Worm (Caenorhabditis elegans) whole organism, L3 larva: Measurements from ENCODE around the gene clec-170.
A peak's percentile ranks its signal among the peaks of the same experiment; 100 is the strongest.

Experiments used
- elt-2 ChIP-seq: sonication (generic microtip); optimal IDR thresholded peaks from 2 replicates; lab custom pipeline; 2016; ENCODE audit warnings: missing genetic modification reagents, mild to moderate bottlenecking, missing genetic modification characterization, missing compliant biosample characterization
- fkh-10 ChIP-seq: sonication (generic microtip); optimal IDR thresholded peaks from 2 replicates; lab custom pipeline; 2017; ENCODE audit warnings: missing biosample characterization, missing genetic modification reagents, missing genetic modification characterization
- ztf-11 ChIP-seq: fragments of 150-350 bp; optimal IDR thresholded peaks from 2 replicates; lab custom pipeline; 2014; ENCODE audit warnings: missing biosample characterization, missing genetic modification characterization

DNA sequence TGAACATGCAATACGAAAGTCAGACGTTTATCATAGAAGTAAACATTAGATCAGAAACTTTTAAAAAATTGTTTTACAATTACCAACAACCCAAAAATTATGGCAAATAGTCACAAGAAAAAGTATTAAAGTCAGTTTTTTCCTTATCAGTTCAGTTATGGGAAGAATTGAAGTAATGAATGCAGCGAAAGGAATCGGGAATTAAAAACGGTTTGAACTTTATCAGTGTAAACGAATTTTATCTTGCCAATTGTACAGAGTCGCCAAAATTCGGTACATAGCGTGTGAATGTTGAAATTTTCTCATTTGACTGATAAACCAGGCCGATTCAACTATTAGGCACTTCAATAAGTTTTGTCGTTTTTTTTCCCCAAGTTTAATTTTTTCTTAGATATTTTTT, 528 bp upstream of the clec-170 start:
- TF ChIP-seq ztf-11 (tag; lab: Kevin White, UChicago) (no peak), elt-2 (tag; lab: Kevin White, UChicago) (peak; percentile 97), fkh-10 (no peak)
